Worm (Caenorhabditis elegans): Measurements from ENCODE around the gene ubxn-3.

Gene ubxn-3

ce11 chrII:178993-179392 lies 41.5 kb downstream of the ubxn-3 start, which contains the start of gene T01D1.4:
Gene T01D1.4, minus strand, starts transcription at chrII:179093.
- TF ChIP-seq flt-1 (GFP tag; IDR thresholded peaks at IDR 0.05) (no peak), med-1 (GFP tag; optimal IDR thresholded peaks at IDR 0.05; ENCODE audit: insufficient read depth) (no peak), ztf-29 (GFP tag; IDR thresholded peaks at IDR 0.05) (no peak), ref-1 (GFP tag; conservative IDR thresholded peaks at IDR 0.05) (no peak), tab-1 (GFP tag; IDR thresholded peaks at IDR 0.05) (no peak), T22C8.4 (GFP tag; IDR thresholded peaks at IDR 0.05) (no peak), ztf-23 (GFP tag; IDR thresholded peaks at IDR 0.05) (no peak), cog-1 (tag; optimal IDR thresholded peaks at IDR 0.05) (no peak), klf-2 (GFP tag; conservative IDR thresholded peaks at IDR 0.05) (no peak)

- no peak for TF ChIP-seq tab-1 (GFP tag; IDR thresholded peaks at IDR 0.05)
- TF ChIP-seq cog-1 (tag; optimal IDR thresholded peaks at IDR 0.05): no peak
- TF ChIP-seq ztf-23 (GFP tag; IDR thresholded peaks at IDR 0.05): no peak
- no peak for TF ChIP-seq med-1 (GFP tag; optimal IDR thresholded peaks at IDR 0.05; ENCODE audit: insufficient read depth)
- no peak for TF ChIP-seq ztf-29 (GFP tag; IDR thresholded peaks at IDR 0.05)
These were observed 42.3 kb downstream of the ubxn-3 start for ce11 chrII:178146-178545.

DNA sequence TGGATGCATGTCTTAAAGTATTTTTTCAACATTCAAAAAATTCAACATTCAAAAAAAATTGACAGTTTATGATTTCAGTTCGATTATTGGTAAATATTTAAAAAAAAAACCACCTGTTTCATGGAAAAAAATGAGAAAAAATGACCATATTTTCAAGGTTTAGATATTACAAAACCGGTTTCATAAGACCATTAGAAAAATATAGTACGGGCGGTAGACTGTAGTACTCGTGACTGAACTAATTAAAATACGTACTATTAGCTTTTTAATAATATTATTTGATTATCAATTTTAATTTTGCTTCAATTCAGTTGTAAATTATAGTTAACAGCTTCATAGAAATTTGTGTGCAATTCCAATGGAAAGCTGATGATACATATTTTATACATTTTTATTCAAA lies 43.8 kb downstream of the ubxn-3 start:
- TF ChIP-seq cog-1 (tag; optimal IDR thresholded peaks at IDR 0.05) (no peak), tab-1 (GFP tag; IDR thresholded peaks at IDR 0.05) (no peak), ztf-23 (GFP tag; IDR thresholded peaks at IDR 0.05) (no peak), flt-1 (GFP tag; IDR thresholded peaks at IDR 0.05) (no peak), med-1 (GFP tag; optimal IDR thresholded peaks at IDR 0.05; ENCODE audit: insufficient read depth) (no peak)

ce11 chrII:175868-176267 lies 44.6 kb downstream of the ubxn-3 start, which contains the start of gene T01D1.3:
Gene T01D1.3, minus strand, starts transcription at chrII:175968.
- no peak for TF ChIP-seq ztf-29 (GFP tag; IDR thresholded peaks at IDR 0.05)
- no peak for TF ChIP-seq tab-1 (GFP tag; IDR thresholded peaks at IDR 0.05)
- no peak for TF ChIP-seq ref-1 (GFP tag; conservative IDR thresholded peaks at IDR 0.05)
- TF ChIP-seq flt-1 (GFP tag; IDR thresholded peaks at IDR 0.05): no peak
- TF ChIP-seq ztf-23 (GFP tag; IDR thresholded peaks at IDR 0.05): no peak
- no peak for TF ChIP-seq cog-1 (tag; optimal IDR thresholded peaks at IDR 0.05)
- TF ChIP-seq med-1 (GFP tag; optimal IDR thresholded peaks at IDR 0.05; ENCODE audit: insufficient read depth): no peak
- no peak for TF ChIP-seq T22C8.4 (GFP tag; IDR thresholded peaks at IDR 0.05)

ce11 chrII:173679-174078 lies 46.8 kb downstream of the ubxn-3 start, which contains the start of gene T01D1.7:
Gene T01D1.7, minus strand, starts transcription at chrII:173779.
- TF ChIP-seq T22C8.4 (GFP tag; IDR thresholded peaks at IDR 0.05) (no peak), med-1 (GFP tag; optimal IDR thresholded peaks at IDR 0.05; ENCODE audit: insufficient read depth) (no peak), cog-1 (tag; optimal IDR thresholded peaks at IDR 0.05) (no peak), ztf-23 (GFP tag; IDR thresholded peaks at IDR 0.05) (no peak), ztf-29 (GFP tag; IDR thresholded peaks at IDR 0.05) (no peak), flt-1 (GFP tag; IDR thresholded peaks at IDR 0.05) (no peak), tab-1 (GFP tag; IDR thresholded peaks at IDR 0.05) (no peak), klf-2 (GFP tag; conservative IDR thresholded peaks at IDR 0.05) (no peak), ref-1 (GFP tag; conservative IDR thresholded peaks at IDR 0.05) (no peak)

Data from whole organism, midembryonic.